Worm (Caenorhabditis elegans) whole organism, mixed stage, embryonic: Measurements from ENCODE around the gene ppm-1.G.
A peak's percentile ranks its signal among the peaks of the same experiment; 100 is the strongest.

Source experiments
- M03D4.4 ChIP-seq: sonication (generic microtip); optimal IDR thresholded peaks from 2 replicates; lab custom pipeline; 2017; ENCODE audit warnings: mild to moderate bottlenecking, missing genetic modification characterization, missing compliant biosample characterization
- blmp-1 ChIP-seq: fragments of 150-350 bp; optimal IDR thresholded peaks from 2 replicates; lab custom pipeline; 2014; ENCODE audit warnings: missing biosample characterization, missing genetic modification characterization
- ceh-39 ChIP-seq: fragments of 150-350 bp; optimal IDR thresholded peaks from 2 replicates; lab custom pipeline; 2014; ENCODE audit warnings: missing biosample characterization, missing genetic modification characterization
- ces-1 ChIP-seq: fragments of 150-350 bp; optimal IDR thresholded peaks from 2 replicates; lab custom pipeline; 2014; ENCODE audit warnings: missing biosample characterization, missing genetic modification reagents, missing genetic modification characterization
- elt-3 ChIP-seq: fragments of 150-350 bp; optimal IDR thresholded peaks from 2 replicates; lab custom pipeline; 2014; ENCODE audit warnings: missing biosample characterization, missing genetic modification characterization
- flh-1 ChIP-seq: fragments of 200-800 bp; sonication (Bioruptor generic); optimal IDR thresholded peaks from 2 replicates; lab custom pipeline; 2018; ENCODE audit warnings: mild to moderate bottlenecking, missing genetic modification characterization, moderate library complexity, missing compliant biosample characterization
- lin-13 ChIP-seq: fragments of 150-350 bp; optimal IDR thresholded peaks from 2 replicates; lab custom pipeline; 2014; ENCODE audit warnings: missing biosample characterization, missing genetic modification characterization
- mab-5 ChIP-seq: fragments of 150-350 bp; optimal IDR thresholded peaks from 2 replicates; lab custom pipeline; 2014; ENCODE audit warnings: missing biosample characterization, missing genetic modification characterization
- nhr-12 ChIP-seq: fragments of 150-350 bp; optimal IDR thresholded peaks from 2 replicates; lab custom pipeline; 2014; ENCODE audit warnings: missing biosample characterization, missing genetic modification characterization
- nhr-237 ChIP-seq: fragments of 150-350 bp; optimal IDR thresholded peaks from 2 replicates; lab custom pipeline; 2014; ENCODE audit warnings: missing biosample characterization, missing genetic modification characterization
- nhr-28 ChIP-seq: fragments of 150-350 bp; optimal IDR thresholded peaks from 2 replicates; lab custom pipeline; 2014; ENCODE audit warnings: missing biosample characterization, missing genetic modification characterization
- nhr-76 ChIP-seq: sonication (generic microtip); optimal IDR thresholded peaks from 2 replicates; lab custom pipeline; 2017; ENCODE audit warnings: missing biosample characterization, missing genetic modification characterization
- unc-39 ChIP-seq: fragments of 150-350 bp; optimal IDR thresholded peaks from 2 replicates; lab custom pipeline; 2014; ENCODE audit warnings: missing biosample characterization, missing genetic modification characterization
- unc-62 ChIP-seq: fragments of 150-350 bp; optimal IDR thresholded peaks from 2 replicates; lab custom pipeline; 2014; ENCODE audit warnings: missing biosample characterization, missing genetic modification reagents, missing genetic modification characterization

- TF ChIP-seq blmp-1 (no peak), lin-13 (tag; lab: Kevin White, UChicago) (peak; percentile 67), ces-1 (GFP tag; lab: Kevin White, UChicago) (peak; percentile 64), elt-3 (peak; percentile 83), unc-62 (GFP tag; lab: Kevin White, UChicago) (peak; percentile 93), ceh-39 (peak; percentile 52), mab-5 (tag; lab: Kevin White, UChicago) (no peak), nhr-237 (tag; lab: Kevin White, UChicago) (peak; percentile 91), M03D4.4 (tag; lab: Kevin White, UChicago) (peak; percentile 33), nhr-28 (no peak), nhr-12 (tag; lab: Kevin White, UChicago) (no peak), flh-1 (GFP tag; lab: Kevin White, UChicago) (no peak), nhr-76 (tag; lab: Kevin White, UChicago) (no peak), unc-39 (tag; lab: Kevin White, UChicago) (no peak)
Observed at ce11 chrIII:833711-834442, 50.4 kb downstream of the ppm-1.G start.
